Fruit fly (Drosophila melanogaster) whole organism, larva: Measurements from ENCODE around the gene CG2186.

Experiments used
- noc ChIP-seq: fragments of 200-800 bp; sonication (Bioruptor generic); optimal IDR thresholded peaks from 3 replicates; lab custom pipeline; 2019; ENCODE audit warnings: missing biosample characterization, mild to moderate bottlenecking, missing genetic modification characterization, moderate library complexity

Gene CG2186

DNA sequence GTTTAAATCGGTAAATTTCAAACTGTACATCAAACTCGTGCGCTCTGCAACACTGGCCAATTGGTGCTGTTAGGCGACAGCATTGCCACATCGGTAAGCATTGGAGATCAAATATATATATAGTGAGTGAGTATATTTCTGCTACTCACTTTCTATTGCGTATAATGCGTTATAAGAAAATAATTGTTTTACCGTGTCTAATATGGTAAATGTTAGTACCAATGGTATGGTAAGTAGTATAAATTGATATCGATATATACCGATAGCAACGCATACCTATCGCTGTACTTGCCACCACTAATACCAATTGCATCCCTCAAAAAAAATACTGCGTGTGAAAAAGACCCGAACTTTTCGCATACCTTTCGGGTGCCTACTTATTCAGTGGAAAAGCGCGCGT lies at the start of gene CG2186, which contains the start of gene sofe:
Gene CG2186 (plus strand): TSS at position 280 of the 400 bp plus-strand sequence.
Gene sofe (minus strand): TSS at position 38 of the 400 bp plus-strand sequence.
- no peak for TF ChIP-seq noc (tag; lab: Kevin White, UChicago)

DNA sequence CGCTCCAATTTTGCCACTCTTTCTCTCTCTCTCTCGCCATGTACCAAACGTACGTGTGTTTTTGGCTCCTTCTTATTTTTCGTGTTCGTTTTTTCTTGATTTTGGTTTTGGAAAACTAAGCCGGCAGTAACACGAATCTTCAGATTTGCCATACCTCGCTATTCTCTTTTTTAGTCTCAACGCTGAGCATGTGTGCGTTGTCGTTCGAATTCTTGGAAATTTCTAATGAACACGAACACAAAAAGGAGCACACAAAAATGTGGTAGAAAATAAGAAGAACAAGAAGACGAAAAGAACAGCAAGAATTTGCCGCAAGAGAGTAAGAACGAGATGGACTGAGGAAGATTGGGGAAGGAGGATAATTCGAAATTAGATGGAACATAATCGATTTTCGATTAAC lies 48.8 kb upstream of the CG2186 start:
- TF ChIP-seq noc (tag; lab: Kevin White, UChicago) = no peak

DNA sequence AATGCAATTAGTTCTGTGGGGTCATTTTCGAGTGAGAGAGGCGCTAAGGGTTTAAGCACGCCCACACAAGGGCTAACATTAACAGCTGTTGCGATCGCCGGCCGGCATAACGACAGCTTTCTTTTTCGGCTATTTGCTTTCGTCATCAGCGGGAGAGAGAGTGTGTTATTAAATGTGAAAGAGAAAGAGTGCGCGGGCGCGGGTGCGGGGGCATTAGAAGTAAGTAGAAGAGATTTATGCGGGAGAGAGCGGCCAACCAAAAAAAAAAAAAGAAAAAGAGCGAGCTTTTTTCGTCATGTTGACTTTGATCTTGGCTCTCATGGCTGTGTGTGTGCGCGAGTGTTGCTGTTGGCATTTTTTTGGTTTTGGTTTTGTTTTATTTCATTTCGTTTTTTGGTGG lies 43.3 kb upstream of the CG2186 start:
- no peak for TF ChIP-seq noc (tag; lab: Kevin White, UChicago)

DNA sequence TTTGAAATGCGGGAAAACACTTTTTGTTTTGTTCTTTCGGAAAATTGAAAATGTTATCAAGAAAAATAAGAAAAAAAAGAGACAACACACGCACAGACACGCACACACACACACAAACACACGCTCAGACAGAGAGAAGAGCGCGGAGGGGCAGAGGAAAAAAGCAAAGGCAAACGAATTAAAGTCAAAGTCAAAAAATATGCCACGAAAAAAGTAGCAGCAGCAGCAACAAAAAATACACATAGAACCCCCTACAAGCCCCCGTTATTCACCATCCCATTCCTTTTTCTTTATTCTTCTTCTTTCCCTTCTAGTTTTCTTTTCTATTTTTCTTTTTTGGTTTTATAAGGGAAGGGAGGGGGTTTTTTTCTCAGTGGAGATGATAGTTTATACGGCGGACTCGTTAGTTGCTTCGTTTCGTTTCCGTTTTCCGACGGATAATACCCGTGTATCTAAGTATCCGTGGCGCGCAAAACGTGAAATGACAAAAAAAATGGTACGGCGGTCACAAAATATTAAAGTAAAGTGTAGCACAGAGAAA lies 42.6 kb upstream of the CG2186 start:
- no peak for TF ChIP-seq noc (tag; lab: Kevin White, UChicago)

DNA sequence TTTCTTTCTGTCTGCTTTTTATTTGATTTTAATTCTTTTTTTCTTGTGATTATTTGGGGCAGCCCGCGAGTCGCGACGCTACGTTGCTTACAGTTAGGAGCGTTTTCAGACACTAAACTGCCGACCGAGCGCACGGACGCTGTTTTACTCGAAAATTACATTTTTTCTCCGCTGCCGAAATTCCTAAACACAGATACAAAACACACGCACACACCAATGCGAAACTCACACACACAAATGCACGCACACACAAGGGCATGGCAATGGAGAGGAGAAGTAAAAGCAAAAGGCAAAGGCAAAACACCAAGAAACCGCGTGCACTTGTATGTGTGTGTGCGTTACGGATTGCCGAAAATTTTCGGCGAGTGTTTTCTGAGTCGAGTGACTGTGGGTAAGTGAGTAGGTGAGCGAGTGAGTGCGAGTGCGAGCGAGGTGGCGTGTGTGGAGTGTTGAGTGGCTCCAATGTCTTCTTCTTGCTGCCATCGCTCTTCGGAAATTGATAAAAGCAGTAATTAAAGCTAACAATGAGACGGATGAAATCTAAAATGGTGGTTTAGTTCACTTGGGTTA lies 41.9 kb upstream of the CG2186 start:
- TF ChIP-seq noc (tag; lab: Kevin White, UChicago) = peak; percentile 18

DNA sequence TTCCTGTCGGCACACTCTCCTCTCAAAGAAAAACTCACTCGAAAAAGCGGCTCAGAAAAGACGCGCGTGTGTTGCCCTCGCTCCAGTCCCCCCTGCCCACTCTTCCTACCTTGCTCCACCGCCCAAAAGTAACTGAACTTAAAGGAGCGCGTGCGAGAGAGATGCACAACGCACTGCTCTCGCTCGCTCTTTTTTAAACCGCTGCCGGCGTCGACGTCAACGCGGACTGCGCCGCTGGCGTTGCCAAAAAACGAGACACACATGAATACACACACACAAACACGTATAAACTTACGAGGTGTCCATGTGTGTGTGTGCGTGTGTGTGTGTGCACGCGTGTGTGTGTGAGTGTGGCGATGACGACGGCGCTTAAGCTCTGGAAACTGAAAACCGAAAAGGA lies 40.6 kb upstream of the CG2186 start:
- no peak for TF ChIP-seq noc (tag; lab: Kevin White, UChicago)

DNA sequence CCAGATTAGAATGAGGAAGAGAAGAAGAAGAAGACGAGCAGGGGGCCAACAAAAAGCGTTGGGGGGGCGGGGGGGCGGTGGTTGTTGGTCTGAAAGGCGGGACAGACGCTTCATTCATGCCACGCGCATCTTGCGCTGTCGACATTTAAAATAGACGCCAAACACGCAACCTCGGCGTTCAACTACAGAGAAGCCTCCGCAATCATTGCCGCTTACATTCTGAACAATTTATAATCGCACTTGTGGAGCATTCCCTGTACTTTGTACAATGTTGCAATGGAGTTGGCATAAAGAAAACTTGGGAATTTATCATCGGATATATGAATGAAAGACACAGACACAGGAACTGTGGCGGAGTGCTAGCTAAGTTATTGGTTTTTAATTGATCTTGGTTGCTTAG lies 36.7 kb upstream of the CG2186 start:
- no peak for TF ChIP-seq noc (tag; lab: Kevin White, UChicago)

DNA sequence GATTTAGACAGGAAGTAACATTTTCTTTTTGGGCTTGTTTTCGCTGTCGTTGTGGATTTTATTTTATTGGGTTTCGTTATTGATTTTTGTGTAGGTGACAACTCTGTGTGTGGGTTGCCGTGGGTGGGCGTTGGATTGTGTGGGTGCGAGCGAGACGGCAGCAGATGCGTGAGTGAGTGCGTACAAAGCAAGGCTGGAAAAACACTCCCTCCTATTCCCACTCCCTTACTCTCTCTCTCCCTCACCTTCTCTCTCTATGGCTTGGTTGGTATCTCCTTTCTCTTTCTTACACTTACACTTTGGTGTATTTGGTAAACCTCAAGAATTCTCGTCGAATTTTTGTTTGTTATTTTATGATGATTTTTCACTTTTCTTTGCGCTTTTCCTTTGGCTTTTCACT lies 35.4 kb upstream of the CG2186 start:
- no peak for TF ChIP-seq noc (tag; lab: Kevin White, UChicago)

DNA sequence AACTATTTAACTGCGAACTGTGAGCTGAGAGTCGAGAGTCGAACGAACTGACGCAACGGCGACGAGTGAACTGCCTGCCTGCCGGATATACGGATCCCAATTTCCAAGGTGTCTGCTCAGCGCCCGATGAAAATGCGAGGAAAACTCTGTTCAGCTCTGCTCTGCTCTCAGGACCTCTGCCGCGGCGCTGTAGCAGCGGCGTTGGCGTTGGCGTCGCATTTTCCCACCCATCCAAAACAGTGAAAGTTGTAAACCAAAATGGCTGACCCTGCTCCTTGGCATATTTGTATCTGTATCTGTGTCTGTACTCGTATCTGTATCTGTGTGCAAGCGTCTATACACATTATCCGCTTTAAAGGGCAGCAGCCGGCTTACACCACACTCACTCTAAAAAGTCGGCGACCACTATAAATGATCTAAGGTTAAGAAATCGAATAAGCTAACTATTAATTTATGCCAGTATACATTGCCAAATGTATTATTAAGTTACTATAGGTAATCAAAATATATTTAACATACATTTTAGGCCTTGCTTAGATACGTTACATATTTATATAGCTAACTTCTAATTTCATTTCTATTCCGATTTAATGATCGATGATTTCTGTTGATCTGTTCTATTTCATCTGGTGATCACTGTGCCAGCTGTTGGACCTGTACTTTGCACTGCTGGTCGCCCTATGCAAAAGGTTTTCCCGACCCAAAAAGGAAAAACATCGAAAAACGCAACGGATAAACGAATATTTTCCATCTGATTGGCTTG lies 34.6 kb upstream of the CG2186 start:
- peak; percentile 23 for TF ChIP-seq noc (tag; lab: Kevin White, UChicago)

DNA sequence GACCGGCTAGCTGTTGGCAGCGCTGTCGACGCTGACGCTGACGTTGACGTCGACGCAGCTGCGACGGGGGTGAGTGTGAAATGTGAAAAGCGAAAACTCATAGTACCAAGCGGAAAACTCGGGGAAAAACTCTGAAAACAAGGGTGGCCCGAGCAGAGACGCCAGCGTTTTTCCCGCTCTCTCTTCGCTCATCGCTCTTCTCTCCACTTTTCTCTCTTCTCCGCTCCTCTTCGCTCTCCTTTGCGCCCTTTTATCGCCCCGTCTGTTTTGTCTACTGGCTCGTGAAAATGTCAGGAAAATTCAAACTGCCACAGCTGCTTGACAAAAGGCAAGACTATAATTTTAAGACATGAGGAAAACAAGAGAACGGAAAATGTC lies 34.0 kb upstream of the CG2186 start:
- no peak for TF ChIP-seq noc (tag; lab: Kevin White, UChicago)

DNA sequence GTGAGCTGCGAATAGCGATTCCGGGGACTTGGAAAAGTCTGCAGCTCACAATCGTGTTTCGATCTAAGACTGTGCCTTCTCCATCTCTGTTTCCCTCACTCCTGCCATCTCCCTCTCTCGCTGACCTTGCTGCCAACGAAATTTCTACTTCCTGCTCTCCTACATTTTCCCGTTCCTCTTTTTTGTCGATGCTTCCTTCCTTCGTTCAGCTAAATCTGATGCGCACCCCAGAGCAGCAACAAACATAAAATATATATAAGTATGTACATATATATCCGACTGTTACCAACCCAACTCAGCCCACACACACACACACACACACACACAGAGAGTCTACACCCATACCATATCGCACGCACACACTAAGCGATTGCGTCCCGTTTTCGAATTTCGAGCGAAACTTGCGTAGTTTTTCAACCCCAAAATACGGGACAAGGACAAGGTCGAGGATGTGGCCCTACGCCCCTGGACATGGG lies 33.2 kb upstream of the CG2186 start, which contains the start of gene Imp:
Gene Imp (minus strand): TSS at position 51 of the 476 bp plus-strand sequence.
- TF ChIP-seq noc (tag; lab: Kevin White, UChicago) = no peak

DNA sequence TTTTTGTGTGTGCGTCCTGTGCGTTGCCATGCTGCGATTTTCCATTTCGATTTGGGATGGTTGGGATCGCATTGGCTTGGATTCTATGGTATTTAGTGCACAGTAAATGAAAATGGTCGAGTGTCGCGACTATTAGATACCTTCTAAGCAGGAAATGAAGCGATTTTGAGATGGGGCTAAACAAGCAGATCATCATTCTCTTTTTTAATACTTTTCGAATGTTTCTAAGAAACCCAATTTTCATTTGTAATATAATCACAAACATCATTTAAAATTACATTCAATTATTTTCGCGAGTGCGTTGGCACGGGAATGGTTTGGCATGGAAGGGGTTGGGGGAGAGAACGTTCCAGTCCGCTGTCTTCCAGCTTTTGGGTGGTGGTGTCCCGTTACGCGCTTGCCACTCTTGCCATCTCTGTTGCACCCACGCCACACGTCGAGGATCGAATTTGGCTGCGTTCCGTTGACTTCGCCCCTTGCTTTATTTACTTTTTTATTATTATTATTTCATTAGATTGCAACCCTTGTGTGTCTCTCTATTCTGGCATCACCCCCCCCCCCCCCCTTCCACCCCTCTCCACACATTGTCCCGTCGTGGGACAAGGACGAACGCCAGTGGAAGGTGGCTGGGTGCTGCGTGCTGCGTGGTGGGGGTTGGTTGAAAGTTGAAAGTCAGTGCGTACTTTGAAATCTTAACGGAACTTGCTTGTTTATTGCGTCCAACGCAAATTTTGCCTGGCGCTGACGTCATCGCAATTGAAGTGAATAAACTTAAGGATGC lies 31.9 kb upstream of the CG2186 start:
- no peak for TF ChIP-seq noc (tag; lab: Kevin White, UChicago)

DNA sequence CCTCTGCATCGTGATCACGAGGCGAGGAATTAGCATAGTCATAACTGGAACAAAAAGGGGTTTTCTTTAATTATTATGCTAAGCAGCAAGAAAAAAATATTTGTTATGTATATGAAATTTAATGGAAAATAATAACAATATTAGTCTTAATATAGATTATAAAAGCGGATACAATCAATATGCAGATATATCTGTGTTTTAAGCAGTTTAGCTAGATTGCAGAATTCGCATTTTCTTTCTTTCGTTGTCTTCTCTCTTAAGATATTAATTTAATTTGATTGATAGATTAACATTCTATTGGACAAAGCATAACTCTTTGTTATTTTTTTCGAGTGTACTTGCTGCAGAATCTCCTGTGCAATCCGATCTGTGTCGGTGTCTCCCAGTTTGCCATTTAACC lies 30.2 kb upstream of the CG2186 start:
- no peak for TF ChIP-seq noc (tag; lab: Kevin White, UChicago)

DNA sequence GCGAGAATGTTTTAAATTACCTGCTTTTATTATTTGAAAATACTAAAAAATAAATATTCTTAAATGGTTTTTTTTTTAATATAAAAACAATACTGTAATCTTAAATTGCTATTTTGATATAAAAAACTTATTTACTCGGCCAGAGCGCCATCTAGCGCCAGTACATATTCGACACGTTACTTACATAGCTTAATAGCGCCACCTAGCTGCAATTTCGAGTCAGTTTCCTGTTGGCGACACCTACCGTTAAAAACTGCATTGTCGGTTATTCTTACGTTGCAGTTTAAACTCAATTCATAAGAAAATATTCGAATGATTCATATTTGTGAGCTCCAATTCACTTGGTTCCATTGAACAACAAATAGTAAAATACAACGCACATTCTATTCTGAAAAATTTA lies 25.1 kb upstream of the CG2186 start:
- no peak for TF ChIP-seq noc (tag; lab: Kevin White, UChicago)

DNA sequence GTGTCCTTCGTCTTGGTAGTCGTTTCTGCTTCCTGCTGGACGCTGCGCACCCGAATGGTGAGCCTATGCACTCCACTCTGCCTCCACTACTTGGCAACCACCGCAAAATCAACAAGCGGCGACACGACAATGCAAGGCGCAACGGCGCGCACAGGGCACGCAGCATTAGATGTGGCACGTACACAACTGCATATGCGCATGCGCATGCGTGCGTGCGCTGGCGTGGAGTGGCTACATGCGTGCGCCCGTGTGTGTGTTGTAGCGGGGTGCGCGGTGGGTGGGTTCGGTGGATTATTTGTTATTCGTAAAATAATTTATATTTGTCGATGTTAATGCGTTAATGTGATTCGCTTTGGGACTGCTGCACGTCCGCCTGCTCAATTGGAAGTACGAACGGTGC lies 21.8 kb upstream of the CG2186 start:
- TF ChIP-seq noc (tag; lab: Kevin White, UChicago) = no peak

DNA sequence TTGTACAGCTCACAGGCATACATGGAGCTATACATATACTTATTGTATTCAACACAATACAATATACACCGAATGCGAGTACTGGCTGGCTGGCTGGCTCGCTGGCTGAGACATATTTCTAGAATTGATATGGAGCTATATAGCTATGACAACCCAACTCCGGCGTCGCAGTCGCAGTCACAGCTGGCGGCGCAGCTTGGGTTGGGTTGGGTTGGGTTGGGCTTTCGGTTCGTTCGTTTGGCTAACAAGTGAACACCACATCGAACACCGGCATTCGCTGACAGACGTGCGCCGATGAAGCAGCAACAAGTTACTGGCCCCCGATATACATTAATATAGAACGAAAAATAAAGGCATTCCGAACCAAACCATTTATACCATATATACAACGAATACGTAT lies 18.5 kb upstream of the CG2186 start, which contains the start of gene CG15210:
Gene CG15210 (plus strand): TSS at position 269 of the 400 bp plus-strand sequence.
- no peak for TF ChIP-seq noc (tag; lab: Kevin White, UChicago)
